Worm (Caenorhabditis elegans) whole organism, midembryonic: Measurements from ENCODE around the gene rnst-2.

Experiments used
- ref-1 ChIP-seq: fragments of 200-800 bp; sonication (Bioruptor generic); conservative IDR thresholded peaks from 2 replicates; pipeline ENCODE4 v1.3.6; 2022; ENCODE audit warnings: missing genetic modification reagents, missing genetic modification characterization, missing compliant biosample characterization
- ztf-29 ChIP-seq: fragments of 200-800 bp; sonication (Bioruptor generic); IDR thresholded peaks from 2 replicates; pipeline ENCODE4 v1.3.6; 2022; ENCODE audit warnings: missing genetic modification reagents, missing genetic modification characterization, missing compliant biosample characterization

DNA sequence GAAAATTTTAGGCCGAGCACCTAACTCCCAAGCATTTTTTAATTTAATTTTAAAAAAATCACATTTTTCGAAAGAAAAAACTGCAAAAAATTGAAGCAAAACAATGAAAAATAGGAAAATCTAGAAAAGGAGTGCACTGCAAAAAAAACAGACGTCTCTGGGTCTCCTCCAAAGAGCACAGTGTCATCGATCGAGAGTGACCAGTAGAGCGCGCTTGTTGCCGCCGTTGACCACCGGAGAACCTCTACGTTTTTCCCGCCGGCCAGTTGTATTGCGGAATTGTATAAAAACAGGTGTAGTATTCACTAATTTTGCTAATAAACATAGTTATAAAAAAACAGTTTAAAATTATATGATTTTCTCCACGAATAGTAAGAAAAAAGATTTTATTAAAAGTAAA is 12.1 kb upstream of the rnst-2 start:
- TF ChIP-seq ztf-29 (GFP tag; lab: Robert Waterston, UW) = no peak
- no peak for TF ChIP-seq ref-1 (GFP tag; lab: Robert Waterston, UW)
